Fruit fly (Drosophila melanogaster) whole organism, adult: ENCODE measurements around the gene Rad60.

ENCODE experiments used
- CG12768 ChIP-seq: fragments of 200-800 bp; sonication (Bioruptor generic); optimal IDR thresholded peaks from 2 replicates; lab custom pipeline; 2017; ENCODE audit warnings: missing biosample characterization, missing genetic modification characterization, mild to moderate bottlenecking, moderate library complexity, missing genetic modification reagents
- CG5204 ChIP-seq: fragments of 200-800 bp; sonication (Bioruptor generic); optimal IDR thresholded peaks from 2 replicates; lab custom pipeline; 2016; ENCODE audit warnings: missing biosample characterization, missing genetic modification characterization
- Clk ChIP-seq: fragments of 200-800 bp; sonication (Bioruptor generic); optimal IDR thresholded peaks from 2 replicates; lab custom pipeline; 2017; ENCODE audit warnings: missing biosample characterization, missing genetic modification characterization
- bab1 ChIP-seq: fragments of 200-800 bp; sonication (Bioruptor generic); optimal IDR thresholded peaks from 3 replicates; lab custom pipeline; 2019; ENCODE audit warnings: missing biosample characterization, mild to moderate bottlenecking, missing genetic modification characterization, moderate library complexity
- cic ChIP-seq: fragments of 200-800 bp; sonication (Bioruptor generic); optimal IDR thresholded peaks from 2 replicates; lab custom pipeline; 2017; ENCODE audit warnings: missing biosample characterization, mild to moderate bottlenecking, missing genetic modification characterization, moderate library complexity
- kay ChIP-seq: fragments of 200-800 bp; sonication (Bioruptor generic); peaks from one replicate; lab custom pipeline; 2016; ENCODE audit warnings: missing biosample characterization, missing genetic modification characterization, borderline replicate concordance
- pad ChIP-seq: fragments of 200-800 bp; sonication (Bioruptor generic); optimal IDR thresholded peaks from 3 replicates; lab custom pipeline; 2017; ENCODE audit warnings: missing biosample characterization, missing genetic modification characterization, mild to moderate bottlenecking, moderate library complexity, missing genetic modification reagents
- tj ChIP-seq: fragments of 200-800 bp; sonication (Bioruptor generic); optimal IDR thresholded peaks from 3 replicates; lab custom pipeline; 2017; ENCODE audit warnings: missing biosample characterization, mild to moderate bottlenecking, missing genetic modification characterization, moderate library complexity
- toe ChIP-seq: fragments of 200-800 bp; sonication (Bioruptor generic); optimal IDR thresholded peaks from 2 replicates; lab custom pipeline; 2016; ENCODE audit warnings: missing biosample characterization, missing genetic modification characterization

DNA sequence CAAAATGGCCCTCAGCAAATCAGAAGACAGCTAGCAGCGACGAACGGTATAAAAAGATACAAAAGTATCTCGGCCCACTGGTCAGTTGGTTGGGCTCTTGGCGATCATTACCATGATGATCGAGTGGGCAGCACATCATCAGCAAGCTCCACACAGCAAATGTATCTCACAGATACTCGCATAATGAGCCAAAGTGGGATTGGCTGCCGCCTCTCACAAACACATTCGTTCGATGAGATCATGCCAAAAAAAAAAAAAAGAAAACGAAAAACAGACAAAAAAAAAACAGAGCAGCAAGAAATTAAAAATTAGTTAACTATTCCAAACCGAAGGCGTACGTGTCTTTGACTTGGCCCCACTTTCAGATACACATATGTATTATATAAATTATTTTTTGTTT, 44.9 kb upstream of the Rad60 start:
- TF ChIP-seq CG12768 (no peak), tj (GFP tag; lab: Kevin White, UChicago) (no peak), bab1 (GFP tag; lab: Kevin White, UChicago) (no peak), kay (GFP tag; lab: Kevin White, UChicago) (no peak), Clk (no peak), cic (GFP tag; lab: Kevin White, UChicago) (no peak), toe (GFP tag; lab: Kevin White, UChicago) (no peak), pad (GFP tag; lab: Kevin White, UChicago) (no peak), CG5204 (GFP tag; lab: Kevin White, UChicago) (no peak)
